Worm (Caenorhabditis elegans): ENCODE measurements around the gene ugt-49.

The ugt-49 gene

DNA sequence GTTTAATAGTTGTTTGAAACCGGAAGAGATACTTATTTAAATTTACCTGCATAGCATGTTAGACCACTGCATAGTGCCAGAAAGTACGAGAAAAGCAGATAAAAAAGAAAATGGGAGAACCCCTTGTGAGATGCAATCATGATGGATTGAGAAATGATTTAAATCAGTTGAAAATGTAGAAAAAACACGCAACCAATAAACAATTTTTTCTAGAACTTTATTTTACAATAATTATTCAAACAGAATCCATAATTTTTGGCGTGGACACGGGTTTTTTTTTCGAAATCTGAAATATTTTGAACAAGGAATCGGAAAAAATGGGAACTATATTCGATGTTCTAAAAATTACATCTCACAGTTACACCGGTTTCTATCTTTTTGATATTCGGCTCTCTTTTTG lies 7.2 kb downstream of the ugt-49 start, which contains the start of gene AC3.12:
Gene AC3.12 (minus strand): TSS at position 101 of the 400 bp plus-strand sequence.
- TF ChIP-seq cnd-1 (tag; optimal IDR thresholded peaks at IDR 0.05) (no peak), unc-62 (GFP tag; optimal IDR thresholded peaks at IDR 0.05) (no peak), nhr-28 (tag; optimal IDR thresholded peaks at IDR 0.05) (no peak), ceh-83 (GFP tag; optimal IDR thresholded peaks at IDR 0.05) (no peak), mep-1 (tag; optimal IDR thresholded peaks at IDR 0.05) (no peak), sptf-1 (tag; optimal IDR thresholded peaks at IDR 0.05) (no peak), elt-1 (tag; optimal IDR thresholded peaks at IDR 0.05; ENCODE audit: borderline replicate concordance, insufficient read depth) (no peak), nhr-2 (tag; optimal IDR thresholded peaks at IDR 0.05) (no peak), unc-120 (tag; optimal IDR thresholded peaks at IDR 0.05; ENCODE audit: poor library complexity, severe bottlenecking) (no peak), tbx-8 (GFP tag; optimal IDR thresholded peaks at IDR 0.05) (no peak), lsy-2 (tag; optimal IDR thresholded peaks at IDR 0.05) (no peak)

DNA sequence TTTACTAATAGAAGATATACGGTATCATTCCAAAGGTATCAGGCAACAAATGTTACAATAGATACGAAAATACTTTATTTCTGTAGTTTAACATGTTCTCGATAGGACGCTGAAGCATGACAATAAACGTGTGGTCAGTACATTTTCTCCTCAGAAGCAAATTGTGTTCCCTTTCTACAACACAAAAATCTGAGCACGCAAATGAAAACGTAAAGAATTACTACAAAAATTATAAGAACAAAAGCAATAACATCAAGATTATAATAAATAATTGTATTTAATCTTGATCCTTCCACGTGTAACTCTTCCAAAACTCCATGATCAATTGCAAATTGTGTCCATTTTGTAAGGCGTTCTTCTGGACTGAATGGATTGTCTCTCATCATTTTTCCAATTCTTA lies 7.6 kb downstream of the ugt-49 start:
- TF ChIP-seq sptf-1 (tag; optimal IDR thresholded peaks at IDR 0.05) (no peak), blmp-1 (tag; optimal IDR thresholded peaks at IDR 0.05) (no peak), drap-1 (GFP tag; optimal IDR thresholded peaks at IDR 0.05) (no peak), tbx-8 (GFP tag; optimal IDR thresholded peaks at IDR 0.05) (no peak)

DNA sequence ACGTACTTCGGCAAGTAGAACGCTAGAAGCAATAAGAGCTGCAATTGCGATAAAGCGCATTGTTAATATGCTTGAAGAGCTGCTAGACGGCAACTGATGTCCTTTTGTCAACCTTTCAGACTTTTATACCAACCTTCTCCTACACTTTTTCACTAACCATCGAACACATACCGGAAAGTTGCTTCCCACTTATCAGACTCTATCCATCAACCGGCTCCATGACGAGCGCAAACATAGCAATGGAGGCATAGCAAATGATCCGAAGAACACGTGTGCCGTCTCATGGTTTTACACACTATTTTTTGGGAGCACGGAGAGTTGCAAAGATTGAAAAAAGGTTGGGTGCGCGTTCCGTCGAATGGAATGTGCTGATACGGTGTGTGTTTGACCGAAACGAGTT lies 9.6 kb downstream of the ugt-49 start, which contains the start of gene abu-1:
Gene abu-1 (minus strand): TSS at position 101 of the 400 bp plus-strand sequence.
- TF ChIP-seq mls-2 (tag; optimal IDR thresholded peaks at IDR 0.05) (no peak), nhr-12 (tag; optimal IDR thresholded peaks at IDR 0.05) (no peak), bed-3 (GFP tag; optimal IDR thresholded peaks at IDR 0.05) (no peak), nhr-237 (tag; optimal IDR thresholded peaks at IDR 0.05) (no peak), mep-1 (tag; optimal IDR thresholded peaks at IDR 0.05) (no peak), zip-8 (tag; optimal IDR thresholded peaks at IDR 0.05) (no peak), sem-2 (GFP tag; optimal IDR thresholded peaks at IDR 0.05) (no peak), hlh-1 (tag; optimal IDR thresholded peaks at IDR 0.05) (no peak), ces-1 (GFP tag; optimal IDR thresholded peaks at IDR 0.05) (no peak), nhr-76 (tag; optimal IDR thresholded peaks at IDR 0.05) (no peak), ceh-83 (GFP tag; optimal IDR thresholded peaks at IDR 0.05) (no peak), M03D4.4 (tag; optimal IDR thresholded peaks at IDR 0.05) (no peak), ceh-43 (GFP tag; optimal IDR thresholded peaks at IDR 0.05) (no peak), unc-62 (GFP tag; optimal IDR thresholded peaks at IDR 0.05) (no peak), nhr-2 (tag; optimal IDR thresholded peaks at IDR 0.05) (no peak), cnd-1 (tag; optimal IDR thresholded peaks at IDR 0.05) (no peak)

DNA sequence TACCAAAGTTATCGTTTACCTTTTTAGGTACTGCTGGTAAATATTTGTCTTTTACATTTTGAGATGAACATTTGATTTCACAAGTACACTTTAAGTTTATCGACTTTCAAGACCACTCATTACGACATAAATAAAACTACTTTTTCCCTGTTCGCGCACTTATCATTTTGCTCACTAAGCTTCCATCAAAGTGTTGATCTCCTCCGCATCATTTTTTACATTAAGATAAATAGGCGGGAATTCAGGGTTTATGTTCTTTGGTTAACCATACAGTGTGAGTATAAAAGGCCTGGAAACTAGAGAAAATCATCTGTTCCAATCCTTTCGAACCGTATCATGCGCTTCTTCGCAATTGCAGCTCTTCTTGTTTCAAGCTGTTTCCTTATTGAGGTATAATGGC lies 10.0 kb downstream of the ugt-49 start, which contains the start of gene pqn-2:
Gene pqn-2 (plus strand): TSS at position 301 of the 400 bp plus-strand sequence.
- no peak for TF ChIP-seq mep-1 (tag; optimal IDR thresholded peaks at IDR 0.05)
- no peak for TF ChIP-seq drap-1 (GFP tag; optimal IDR thresholded peaks at IDR 0.05)
- TF ChIP-seq nhr-237 (tag; optimal IDR thresholded peaks at IDR 0.05) = no peak
- no peak for TF ChIP-seq nhr-12 (tag; optimal IDR thresholded peaks at IDR 0.05)
- TF ChIP-seq snpc-4 (tag; optimal IDR thresholded peaks at IDR 0.05) = no peak
- TF ChIP-seq mab-5 (tag; optimal IDR thresholded peaks at IDR 0.05) = no peak
- TF ChIP-seq unc-39 (tag; optimal IDR thresholded peaks at IDR 0.05) = no peak
- no peak for TF ChIP-seq sem-2 (GFP tag; optimal IDR thresholded peaks at IDR 0.05)
- no peak for TF ChIP-seq blmp-1 (tag; optimal IDR thresholded peaks at IDR 0.05)
- no peak for TF ChIP-seq lsy-2 (tag; optimal IDR thresholded peaks at IDR 0.05)
- no peak for TF ChIP-seq ceh-39 (tag; optimal IDR thresholded peaks at IDR 0.05)
- no peak for TF ChIP-seq M03D4.4 (tag; optimal IDR thresholded peaks at IDR 0.05)
- no peak for TF ChIP-seq nhr-2 (tag; optimal IDR thresholded peaks at IDR 0.05)
- TF ChIP-seq ham-2 (GFP tag; optimal IDR thresholded peaks at IDR 0.05) = no peak
- TF ChIP-seq mls-2 (tag; optimal IDR thresholded peaks at IDR 0.05) = no peak

DNA sequence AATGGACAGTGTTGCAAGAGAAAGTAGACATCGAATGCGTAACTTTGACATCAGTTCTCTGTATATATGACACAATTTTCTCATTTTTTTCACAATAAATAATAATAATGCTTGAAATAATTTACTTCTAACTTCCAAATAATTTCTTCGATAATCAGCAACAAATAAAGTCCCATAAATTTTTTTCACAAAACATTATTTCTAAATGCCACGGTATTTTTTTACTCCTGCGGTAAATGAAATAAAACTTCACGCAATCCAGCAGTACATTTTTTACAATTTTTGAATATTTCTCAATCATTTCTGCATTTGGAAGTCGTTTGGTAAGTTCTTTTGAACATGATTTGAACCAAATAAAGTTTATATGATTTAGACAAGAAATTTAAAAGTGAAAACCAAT lies 11.8 kb downstream of the ugt-49 start, which contains the start of gene spe-10:
Gene spe-10 (plus strand): TSS at position 301 of the 400 bp plus-strand sequence.
- no peak for TF ChIP-seq nhr-237 (tag; optimal IDR thresholded peaks at IDR 0.05)
- TF ChIP-seq unc-120 (tag; optimal IDR thresholded peaks at IDR 0.05; ENCODE audit: poor library complexity, severe bottlenecking) = no peak
- TF ChIP-seq sem-2 (GFP tag; optimal IDR thresholded peaks at IDR 0.05) = no peak
- no peak for TF ChIP-seq unc-39 (tag; optimal IDR thresholded peaks at IDR 0.05)
- TF ChIP-seq nhr-2 (tag; optimal IDR thresholded peaks at IDR 0.05) = no peak
- TF ChIP-seq flh-1 (GFP tag; optimal IDR thresholded peaks at IDR 0.05) = no peak
- no peak for TF ChIP-seq nhr-12 (tag; optimal IDR thresholded peaks at IDR 0.05)
- TF ChIP-seq lsy-2 (tag; optimal IDR thresholded peaks at IDR 0.05) = no peak
- no peak for TF ChIP-seq ces-1 (GFP tag; optimal IDR thresholded peaks at IDR 0.05)
- no peak for TF ChIP-seq ztf-11 (tag; optimal IDR thresholded peaks at IDR 0.05)
- TF ChIP-seq snpc-4 (tag; optimal IDR thresholded peaks at IDR 0.05) = no peak
- no peak for TF ChIP-seq ceh-43 (GFP tag; optimal IDR thresholded peaks at IDR 0.05)
- TF ChIP-seq ceh-83 (GFP tag; optimal IDR thresholded peaks at IDR 0.05) = no peak
- TF ChIP-seq unc-62 (GFP tag; optimal IDR thresholded peaks at IDR 0.05) = no peak
- TF ChIP-seq nhr-76 (tag; optimal IDR thresholded peaks at IDR 0.05) = no peak
- no peak for TF ChIP-seq blmp-1 (tag; optimal IDR thresholded peaks at IDR 0.05)
- no peak for TF ChIP-seq mls-2 (tag; optimal IDR thresholded peaks at IDR 0.05)

Measured in whole organism, mixed stage, embryonic.